Worm (Caenorhabditis elegans): ENCODE data around the gene far-7.

The far-7 gene

ce11 chrII:323048-323776 lies 3.6 kb downstream of the far-7 start, which contains the start of gene K01A2.10:
Gene K01A2.10, minus strand, starts transcription at chrII:323098.
- peak; percentile 4 for TF ChIP-seq elt-1 (tag; optimal IDR thresholded peaks at IDR 0.05)
- TF ChIP-seq daf-12 (tag; optimal IDR thresholded peaks at IDR 0.05): no peak
- peak; percentile 89 for TF ChIP-seq lin-39 (tag; optimal IDR thresholded peaks at IDR 0.05)
- peak; percentile 75 for TF ChIP-seq nfya-1 (tag; optimal IDR thresholded peaks at IDR 0.05; ENCODE audit: insufficient read depth)
- peak; percentile 23 for TF ChIP-seq nhr-25 (tag; optimal IDR thresholded peaks at IDR 0.05)
- peak; percentile 80 for TF ChIP-seq egl-5 (tag; optimal IDR thresholded peaks at IDR 0.05)
- TF ChIP-seq ceh-9 (tag; optimal IDR thresholded peaks at IDR 0.05): no peak
- TF ChIP-seq lin-15B (tag; optimal IDR thresholded peaks at IDR 0.05): peak; percentile 31
- TF ChIP-seq snpc-4 (tag; optimal IDR thresholded peaks at IDR 0.05): peak; percentile 57

ce11 chrII:325639-326350 lies 6.2 kb downstream of the far-7 start, which contains the start of gene sgcb-1:
Gene sgcb-1, plus strand, starts transcription at chrII:326300.
- TF ChIP-seq mdl-1 (tag; optimal IDR thresholded peaks at IDR 0.05) (no peak), ceh-9 (tag; optimal IDR thresholded peaks at IDR 0.05) (no peak), nhr-28 (tag; optimal IDR thresholded peaks at IDR 0.05) (no peak), ztf-11 (tag; optimal IDR thresholded peaks at IDR 0.05) (no peak), ama-1 (optimal IDR thresholded peaks at IDR 0.05) (no peak), nfya-1 (tag; optimal IDR thresholded peaks at IDR 0.05; ENCODE audit: insufficient read depth) (no peak), ceh-28 (tag; optimal IDR thresholded peaks at IDR 0.05) (no peak), tbx-2 (tag; optimal IDR thresholded peaks at IDR 0.05) (no peak), ceh-16 (tag; optimal IDR thresholded peaks at IDR 0.05) (no peak), pha-4 (tag; optimal IDR thresholded peaks at IDR 0.05) (no peak), elt-1 (tag; optimal IDR thresholded peaks at IDR 0.05) (no peak), egl-5 (tag; optimal IDR thresholded peaks at IDR 0.05) (no peak), nhr-67 (tag; optimal IDR thresholded peaks at IDR 0.05) (no peak), elt-2 (tag; optimal IDR thresholded peaks at IDR 0.05) (no peak), aly-2 (tag; optimal IDR thresholded peaks at IDR 0.05) (no peak)

ce11 chrII:332419-332818 lies 12.8 kb downstream of the far-7 start, which contains the start of gene cbn-1:
Gene cbn-1, minus strand, starts transcription at chrII:332519.
- TF ChIP-seq R02D3.7 (tag; optimal IDR thresholded peaks at IDR 0.05): no peak
- no peak for TF ChIP-seq hmg-11 (tag; optimal IDR thresholded peaks at IDR 0.05)
- TF ChIP-seq elt-2 (tag; optimal IDR thresholded peaks at IDR 0.05): no peak
- TF ChIP-seq lsy-12 (tag; optimal IDR thresholded peaks at IDR 0.05): no peak
- no peak for TF ChIP-seq nhr-12 (tag; optimal IDR thresholded peaks at IDR 0.05)
- TF ChIP-seq ztf-4 (tag; optimal IDR thresholded peaks at IDR 0.05): no peak
- TF ChIP-seq pha-4 (tag; optimal IDR thresholded peaks at IDR 0.05): no peak
- TF ChIP-seq nhr-11 (tag; optimal IDR thresholded peaks at IDR 0.05): no peak
- TF ChIP-seq nhr-67 (tag; optimal IDR thresholded peaks at IDR 0.05): no peak
- no peak for TF ChIP-seq nhr-43 (tag; optimal IDR thresholded peaks at IDR 0.05; ENCODE audit: poor library complexity, severe bottlenecking)

ce11 chrII:333853-334449 lies 14.4 kb downstream of the far-7 start:
- TF ChIP-seq nhr-23 (tag; optimal IDR thresholded peaks at IDR 0.05) (peak; percentile 15), fkh-10 (GFP tag; optimal IDR thresholded peaks at IDR 0.05) (no peak), elt-3 (tag; optimal IDR thresholded peaks at IDR 0.05) (no peak), elt-2 (tag; optimal IDR thresholded peaks at IDR 0.05) (peak; percentile 34)

- TF ChIP-seq nhr-11 (tag; optimal IDR thresholded peaks at IDR 0.05) (no peak), pha-4 (tag; optimal IDR thresholded peaks at IDR 0.05) (no peak), elt-1 (tag; optimal IDR thresholded peaks at IDR 0.05) (no peak), ztf-11 (tag; optimal IDR thresholded peaks at IDR 0.05) (no peak), lin-15B (tag; optimal IDR thresholded peaks at IDR 0.05) (no peak), fos-1 (tag; optimal IDR thresholded peaks at IDR 0.05) (no peak), fkh-2 (tag; optimal IDR thresholded peaks at IDR 0.05) (no peak), lin-39 (tag; optimal IDR thresholded peaks at IDR 0.05) (no peak), elt-2 (tag; optimal IDR thresholded peaks at IDR 0.05) (no peak), skn-1 (tag; optimal IDR thresholded peaks at IDR 0.05) (no peak), unc-39 (tag; optimal IDR thresholded peaks at IDR 0.05) (no peak)
Observed at ce11 chrII:334828-335227, 15.2 kb downstream of the far-7 start.

All from whole organism, L3 larva.